Fruit fly (Drosophila melanogaster) whole organism, embryonic: ENCODE measurements around the gene Sk1.

Experiments
- B-H1 ChIP-seq: fragments of 200-800 bp; sonication (Bioruptor generic); IDR thresholded peaks from 3 replicates; pipeline ENCODE4 v1.3.6; 2022; ENCODE audit warnings: missing biosample characterization, missing genetic modification characterization
- Blimp-1 ChIP-seq: fragments of 200-800 bp; sonication (Bioruptor generic); optimal IDR thresholded peaks from 3 replicates; lab custom pipeline; 2018; ENCODE audit warnings: missing biosample characterization, missing genetic modification characterization, mild to moderate bottlenecking, moderate library complexity, missing genetic modification reagents
- CG10543 ChIP-seq: fragments of 200-800 bp; sonication (Bioruptor generic); optimal IDR thresholded peaks from 3 replicates; lab custom pipeline; 2017; ENCODE audit warnings: missing biosample characterization, mild to moderate bottlenecking, missing genetic modification characterization, moderate library complexity
- CG11093 ChIP-seq: fragments of 200-800 bp; sonication (Bioruptor generic); IDR thresholded peaks from 3 replicates; pipeline ENCODE4 v1.3.6; 2022; ENCODE audit warnings: missing biosample characterization, missing genetic modification characterization
- CG12659 ChIP-seq: fragments of 200-800 bp; sonication (Bioruptor generic); optimal IDR thresholded peaks from 3 replicates; lab custom pipeline; 2017; ENCODE audit warnings: mild to moderate bottlenecking, missing biosample characterization, missing genetic modification reagents, missing genetic modification characterization
- CG12769 ChIP-seq: fragments of 200-800 bp; sonication (Bioruptor generic); optimal IDR thresholded peaks from 2 replicates; lab custom pipeline; 2019; ENCODE audit warnings: missing biosample characterization, mild to moderate bottlenecking, missing genetic modification characterization, moderate library complexity
- CG15269 ChIP-seq: fragments of 200-800 bp; sonication (Bioruptor generic); optimal IDR thresholded peaks from 2 replicates; lab custom pipeline; 2018; ENCODE audit warnings: missing biosample characterization, mild to moderate bottlenecking, missing genetic modification characterization, moderate library complexity
- CG15514 ChIP-seq: fragments of 200-800 bp; sonication (Bioruptor generic); optimal IDR thresholded peaks from 3 replicates; lab custom pipeline; 2017; ENCODE audit warnings: missing biosample characterization, missing genetic modification characterization, mild to moderate bottlenecking, moderate library complexity, missing genetic modification reagents
- CG1603 ChIP-seq: fragments of 200-800 bp; sonication (Bioruptor generic); optimal IDR thresholded peaks from 2 replicates; lab custom pipeline; 2019; ENCODE audit warnings: missing biosample characterization, mild to moderate bottlenecking, missing genetic modification characterization, moderate library complexity
- CG1792 ChIP-seq: fragments of 200-800 bp; sonication (Bioruptor generic); optimal IDR thresholded peaks from 2 replicates; lab custom pipeline; 2016; ENCODE audit warnings: missing biosample characterization, missing genetic modification characterization
- CG30403 ChIP-seq: fragments of 200-800 bp; sonication (Bioruptor generic); optimal IDR thresholded peaks from 3 replicates; lab custom pipeline; 2016; ENCODE audit warnings: missing biosample characterization, missing genetic modification characterization
- CG6272 ChIP-seq: fragments of 200-800 bp; sonication (Bioruptor generic); IDR thresholded peaks from 2 replicates; pipeline ENCODE4 v1.3.6; 2022; ENCODE audit warnings: missing biosample characterization, missing genetic modification characterization
- CG6689 ChIP-seq: fragments of 200-800 bp; sonication (Bioruptor generic); IDR thresholded peaks from 2 replicates; pipeline ENCODE4 v1.3.6; 2022; ENCODE audit warnings: missing biosample characterization, missing genetic modification characterization
- CG7271 ChIP-seq: fragments of 200-800 bp; sonication (Bioruptor generic); optimal IDR thresholded peaks from 2 replicates; lab custom pipeline; 2018; ENCODE audit warnings: missing biosample characterization, mild to moderate bottlenecking, missing genetic modification characterization, moderate library complexity
- CG8924 ChIP-seq: fragments of 200-800 bp; optimal IDR thresholded peaks from 3 replicates; lab custom pipeline; 2019; ENCODE audit warnings: missing biosample characterization, mild to moderate bottlenecking, missing genetic modification characterization, moderate library complexity
- CrebB ChIP-seq: fragments of 200-800 bp; sonication (Bioruptor generic); optimal IDR thresholded peaks from 3 replicates; lab custom pipeline; 2018; ENCODE audit warnings: missing biosample characterization, mild to moderate bottlenecking, missing genetic modification characterization
- Ets65A ChIP-seq: fragments of 200-800 bp; sonication (Bioruptor generic); peaks from one replicate; lab custom pipeline; 2016; ENCODE audit warnings: missing biosample characterization, missing genetic modification characterization
- Ets97D ChIP-seq: fragments of 200-800 bp; sonication (Bioruptor generic); optimal IDR thresholded peaks from 3 replicates; lab custom pipeline; 2016; ENCODE audit warnings: missing biosample characterization, missing genetic modification characterization
- GATAe ChIP-seq: fragments of 200-800 bp; sonication (Bioruptor generic); conservative IDR thresholded peaks from 2 replicates; pipeline ENCODE4 v1.3.6; 2022; ENCODE audit warnings: missing biosample characterization, missing genetic modification characterization
- H15 ChIP-seq: fragments of 200-800 bp; sonication (Bioruptor generic); IDR thresholded peaks from 3 replicates; pipeline ENCODE4 v1.3.6; 2022; ENCODE audit warnings: missing biosample characterization, missing genetic modification characterization
- Hr39 ChIP-seq: fragments of >200 bp; optimal IDR thresholded peaks from 2 replicates; lab custom pipeline; 2017
- Hr78 ChIP-seq, 2 experiments: fragments of 200-800 bp in 1 of 2; fragments of >200 bp in 1 of 2; sonication (Bioruptor generic) in 1 of 2; optimal IDR thresholded peaks; 2 replicates each; lab custom pipeline; 2017 to 2019; ENCODE audit warnings: missing biosample characterization in 2 of 2, missing genetic modification characterization in 2 of 2, mild to moderate bottlenecking in 1 of 2, moderate library complexity in 1 of 2
- Lpt ChIP-seq: fragments of >200 bp; optimal IDR thresholded peaks from 2 replicates; lab custom pipeline; 2018; ENCODE audit warnings: missing biosample characterization, missing genetic modification characterization
- NK7.1 ChIP-seq: fragments of 200-800 bp; sonication (Bioruptor generic); optimal IDR thresholded peaks from 3 replicates; lab custom pipeline; 2016; ENCODE audit warnings: missing biosample characterization, missing genetic modification characterization
- Sry-δ ChIP-seq: fragments of 200-800 bp; sonication (Bioruptor generic); optimal IDR thresholded peaks from 2 replicates; lab custom pipeline; 2016; ENCODE audit warnings: missing biosample characterization, missing genetic modification characterization
- Taf1 ChIP-seq: fragments of 200-800 bp; sonication (Bioruptor generic); IDR thresholded peaks from 2 replicates; pipeline ENCODE4 v1.3.6; 2022; ENCODE audit warnings: missing biosample characterization, missing genetic modification characterization
- ab ChIP-seq: fragments of 200-800 bp; sonication (Bioruptor generic); optimal IDR thresholded peaks from 2 replicates; lab custom pipeline; 2016; ENCODE audit warnings: missing biosample characterization, missing genetic modification characterization
- aop ChIP-seq: fragments of 200-800 bp; sonication (Bioruptor generic); IDR thresholded peaks from 2 replicates; pipeline ENCODE4 v1.3.6; 2022; ENCODE audit warnings: missing biosample characterization, missing genetic modification characterization
- br ChIP-seq: fragments of >200 bp; optimal IDR thresholded peaks from 2 replicates; lab custom pipeline; 2017
- dm ChIP-seq: fragments of 200-800 bp; sonication (Bioruptor generic); optimal IDR thresholded peaks from 3 replicates; lab custom pipeline; 2016; ENCODE audit warnings: missing biosample characterization, missing genetic modification characterization
- dysf ChIP-seq: fragments of 200-800 bp; sonication (Bioruptor generic); IDR thresholded peaks from 3 replicates; pipeline ENCODE4 v1.3.6; 2022; ENCODE audit warnings: missing biosample characterization, missing genetic modification characterization
- exex ChIP-seq: fragments of 200-800 bp; sonication (Bioruptor generic); optimal IDR thresholded peaks from 4 replicates; lab custom pipeline; 2018; ENCODE audit warnings: missing biosample characterization, mild to moderate bottlenecking, missing genetic modification characterization, moderate library complexity
- gcm2 ChIP-seq: fragments of 200-800 bp; sonication (Bioruptor generic); optimal IDR thresholded peaks from 2 replicates; lab custom pipeline; 2016; ENCODE audit warnings: missing biosample characterization, missing genetic modification characterization
- gfzf ChIP-seq: fragments of 200-800 bp; sonication (Bioruptor generic); optimal IDR thresholded peaks from 2 replicates; lab custom pipeline; 2016; ENCODE audit warnings: missing biosample characterization, mild to moderate bottlenecking, missing genetic modification characterization, moderate library complexity
- her ChIP-seq: fragments of 200-800 bp; sonication (Bioruptor generic); optimal IDR thresholded peaks from 2 replicates; lab custom pipeline; 2016; ENCODE audit warnings: missing biosample characterization, missing genetic modification characterization
- jigr1 ChIP-seq: fragments of 200-800 bp; sonication (Bioruptor generic); IDR thresholded peaks from 3 replicates; pipeline ENCODE4 v1.3.6; 2022; ENCODE audit warnings: missing biosample characterization, missing genetic modification characterization
- kah ChIP-seq: fragments of 200-800 bp; sonication (Bioruptor generic); optimal IDR thresholded peaks from 2 replicates; lab custom pipeline; 2018; ENCODE audit warnings: missing biosample characterization, mild to moderate bottlenecking, missing genetic modification characterization
- knrl ChIP-seq: fragments of 200-800 bp; sonication (Bioruptor generic); IDR thresholded peaks from 3 replicates; pipeline ENCODE4 v1.3.6; 2022; ENCODE audit warnings: missing biosample characterization, missing genetic modification characterization; ENCODE audit not compliant: partially characterized antibody
- pfk ChIP-seq: fragments of 200-800 bp; sonication (Bioruptor generic); optimal IDR thresholded peaks from 2 replicates; lab custom pipeline; 2018; ENCODE audit warnings: missing biosample characterization, mild to moderate bottlenecking, missing genetic modification characterization, moderate library complexity
- pnt ChIP-seq: fragments of 200-800 bp; sonication (Bioruptor generic); optimal IDR thresholded peaks from 3 replicates; lab custom pipeline; 2016; ENCODE audit warnings: missing biosample characterization, missing genetic modification characterization
- ro ChIP-seq: fragments of 200-800 bp; sonication (Bioruptor generic); IDR thresholded peaks from 2 replicates; pipeline ENCODE4 v1.3.6; 2022; ENCODE audit warnings: missing biosample characterization, missing genetic modification characterization
- scrt ChIP-seq: fragments of 200-800 bp; sonication (Bioruptor generic); optimal IDR thresholded peaks from 2 replicates; lab custom pipeline; 2018; ENCODE audit warnings: missing biosample characterization, mild to moderate bottlenecking, missing genetic modification characterization, moderate library complexity
- sens ChIP-seq: fragments of 200-800 bp; sonication (Bioruptor generic); peaks from one replicate; lab custom pipeline; 2016; ENCODE audit warnings: missing biosample characterization, missing genetic modification characterization
- unc-4 ChIP-seq: fragments of 200-800 bp; sonication (Bioruptor generic); IDR thresholded peaks from 2 replicates; pipeline ENCODE4 v1.3.6; 2022; ENCODE audit warnings: missing biosample characterization, missing genetic modification characterization; ENCODE audit not compliant: partially characterized antibody
- vvl ChIP-seq: fragments of 200-800 bp; sonication (Bioruptor generic); IDR thresholded peaks from 2 replicates; pipeline ENCODE4 v1.3.6; 2022; ENCODE audit warnings: missing biosample characterization, missing genetic modification characterization
- wek ChIP-seq: fragments of 200-800 bp; sonication (Bioruptor generic); optimal IDR thresholded peaks from 3 replicates; lab custom pipeline; 2018; ENCODE audit warnings: missing biosample characterization, mild to moderate bottlenecking, missing genetic modification characterization, moderate library complexity

Sk1 gene

dm6 chrX:11446792-11447405, 4.6 kb downstream of the Sk1 start (continued):
- peak; percentile 85 for TF ChIP-seq CG15269
- TF ChIP-seq kah (GFP tag; lab: Kevin White, UChicago), result no peak
- TF ChIP-seq CG6689 (GFP tag; lab: Robert Waterston, UW), result peak; percentile 62
- peak; percentile 29 for TF ChIP-seq Blimp-1 (GFP tag; lab: Kevin White, UChicago)
- TF ChIP-seq CG7271, result no peak
- TF ChIP-seq CG8924 (tag; lab: Kevin White, UChicago), result peak; percentile 70
- peak; percentile 79 for TF ChIP-seq CG30403
- TF ChIP-seq Sry-δ (GFP tag; lab: Kevin White, UChicago), result peak; percentile 39
- TF ChIP-seq knrl (GFP tag; lab: Robert Waterston, UW), result no peak
- TF ChIP-seq CG11093 (GFP tag; lab: Robert Waterston, UW), result 0 out of 3 replicates have a peak, but pooled peaks have one; percentile 47
- peak; percentile 68 for TF ChIP-seq CG10543 (GFP tag; lab: Kevin White, UChicago)
- no peak for TF ChIP-seq ro (GFP tag; lab: Robert Waterston, UW)
- TF ChIP-seq CG1792 (GFP tag; lab: Kevin White, UChicago), result peak; percentile 77
- peak; percentile 68 for TF ChIP-seq NK7.1 (GFP tag; lab: Kevin White, UChicago)
- peak; percentile 38 for TF ChIP-seq Ets97D (GFP tag; lab: Kevin White, UChicago)
- TF ChIP-seq CG15514 (GFP tag; lab: Kevin White, UChicago), result peak; percentile 74
- TF ChIP-seq CG12659 (GFP tag; lab: Kevin White, UChicago), result peak; percentile 84
- peak; percentile 12 for TF ChIP-seq dm (GFP tag; lab: Kevin White, UChicago)
- 0 out of 2 replicates have a peak, but pooled peaks have one; percentile 9 for TF ChIP-seq aop (GFP tag; lab: Robert Waterston, UW)
- TF ChIP-seq wek (GFP tag; lab: Kevin White, UChicago), result no peak
- TF ChIP-seq ab (GFP tag; lab: Kevin White, UChicago), result peak; percentile 72

dm6 chrX:11448637-11449036, 6.3 kb downstream of the Sk1 start:
- no peak for TF ChIP-seq jigr1
- peak; percentile 19 for TF ChIP-seq sens (GFP tag; lab: Kevin White, UChicago)
- peak; percentile 55; the same call in 1 of the 2 replicates for TF ChIP-seq vvl (GFP tag; lab: Robert Waterston, UW)
- peak; percentile 60 for TF ChIP-seq Ets65A (GFP tag; lab: Kevin White, UChicago)

DNA sequence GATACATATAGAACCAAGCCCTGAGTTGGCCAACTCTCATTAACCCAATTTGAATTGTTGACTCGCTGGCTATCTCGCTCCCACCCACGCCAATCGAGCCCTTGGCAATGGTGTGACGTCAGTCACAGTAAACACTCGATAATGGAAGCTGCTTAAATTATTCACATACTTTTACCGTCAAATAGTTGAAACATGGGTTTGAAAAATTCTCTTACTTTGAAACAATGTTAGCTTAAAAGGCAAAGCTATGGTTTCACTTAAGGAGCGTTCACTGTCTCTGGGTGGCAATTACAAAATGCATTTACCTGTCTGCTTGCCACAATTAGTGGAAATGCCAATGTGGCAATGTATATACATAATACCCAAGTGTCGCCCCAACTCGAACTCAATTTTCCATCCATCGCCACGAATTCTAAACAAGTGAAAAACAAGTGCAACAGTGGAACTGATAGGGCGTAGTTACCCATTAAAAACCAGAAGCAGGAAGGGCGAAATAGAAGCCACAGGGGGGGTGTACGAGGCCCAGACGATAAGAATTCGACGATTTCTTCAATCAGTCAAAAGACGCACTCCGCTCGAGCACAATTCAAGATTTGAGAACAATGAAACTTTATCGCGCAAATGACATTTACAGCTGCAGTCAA, 7.3 kb downstream of the Sk1 start:
- TF ChIP-seq scrt (GFP tag; lab: Kevin White, UChicago) (peak; percentile 80), gcm2 (GFP tag; lab: Kevin White, UChicago) (peak; percentile 70), dysf (GFP tag; lab: Robert Waterston, UW) (peak; percentile 89), br (lab: Kevin White, UChicago) (no peak), Lpt (GFP tag; lab: Kevin White, UChicago) (no peak), Hr39 (lab: Kevin White, UChicago) (no peak), B-H1 (GFP tag; lab: Robert Waterston, UW) (peak; percentile 85), CG1603 (tag; lab: Kevin White, UChicago) (peak; percentile 93), GATAe (GFP tag; lab: Robert Waterston, UW) (peak; percentile 43; the same call in 1 of the 2 replicates), pnt (GFP tag; lab: Kevin White, UChicago) (peak; percentile 86), Taf1 (GFP tag; lab: Robert Waterston, UW) (peak; percentile 65), CG12769 (tag; lab: Kevin White, UChicago) (peak; percentile 95), pfk (peak; percentile 25), CG30403 (peak; percentile 81), gfzf (GFP tag; lab: Kevin White, UChicago) (no peak), CG6272 (GFP tag; lab: Robert Waterston, UW) (peak; percentile 71), unc-4 (GFP tag; lab: Robert Waterston, UW) (no peak), Hr78 (GFP tag; optimal IDR thresholded peaks at IDR 0.05; lab: Kevin White, UChicago) (peak in 1 of 2 experiments; percentile 43), H15 (peak; percentile 60; the same call in 1 of the 3 replicates), her (GFP tag; lab: Kevin White, UChicago) (peak; percentile 83), exex (tag; lab: Kevin White, UChicago) (peak; percentile 55), NK7.1 (GFP tag; lab: Kevin White, UChicago) (peak; percentile 61), CrebB (tag; lab: Kevin White, UChicago) (peak; percentile 83), ab (GFP tag; lab: Kevin White, UChicago) (peak; percentile 62)
